Worm (Caenorhabditis elegans) whole organism, L1 larva: ENCODE results near the gene glt-7.

ENCODE experiments used
- dpl-1 ChIP-seq, 3 experiments: fragments of 150-350 bp in 2 of 3; sonication (generic microtip) in 1 of 3; optimal IDR thresholded peaks; 2 replicates each; lab custom pipeline; 2014 to 2017; ENCODE audit warnings: missing biosample characterization in 3 of 3, missing genetic modification characterization in 3 of 3, missing genetic modification reagents in 3 of 3
- elt-3 ChIP-seq, 6 experiments: fragments of 150-350 bp in 1 of 6; sonication (generic microtip); optimal IDR thresholded peaks; 2 replicates each; lab custom pipeline; 2017 to 2018; ENCODE audit warnings: missing biosample characterization in 6 of 6, missing genetic modification characterization in 6 of 6, inconsistent platforms in 1 of 6
- fos-1 ChIP-seq: fragments of 150-350 bp; optimal IDR thresholded peaks from 2 replicates; lab custom pipeline; 2014; ENCODE audit warnings: missing biosample characterization, missing genetic modification characterization
- lin-39 ChIP-seq: fragments of 150-350 bp; optimal IDR thresholded peaks from 2 replicates; lab custom pipeline; 2014; ENCODE audit warnings: missing biosample characterization, missing genetic modification reagents, missing genetic modification characterization
- zag-1 ChIP-seq: fragments of 150-350 bp; optimal IDR thresholded peaks from 2 replicates; lab custom pipeline; 2014; ENCODE audit warnings: missing biosample characterization, missing genetic modification characterization
- ztf-11 ChIP-seq, 2 experiments: sonication (generic microtip); optimal IDR thresholded peaks; 2 replicates each; lab custom pipeline; 2016 to 2017; ENCODE audit warnings: missing genetic modification characterization in 2 of 2, missing biosample characterization in 1 of 2, missing compliant biosample characterization in 1 of 2

DNA sequence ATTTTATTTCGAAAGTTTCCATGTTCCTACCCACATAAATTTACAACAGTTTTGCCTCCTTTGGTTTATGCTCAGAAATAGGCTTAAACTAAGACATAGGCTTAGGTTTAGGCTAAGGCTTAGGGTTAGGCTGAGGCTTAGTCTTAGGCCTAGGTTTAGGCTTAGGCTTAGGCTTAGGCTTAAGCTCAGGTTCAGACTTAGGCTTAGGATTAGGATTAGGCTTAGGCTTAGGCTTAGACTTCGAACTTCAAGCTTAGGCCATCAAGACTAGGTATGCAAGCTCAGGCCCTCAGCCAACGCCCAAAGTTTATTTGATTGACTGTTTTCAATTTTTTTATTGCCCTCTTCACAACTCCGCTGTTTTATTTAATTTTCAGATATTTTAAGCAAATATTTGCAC lies 13.9 kb downstream of the glt-7 start:
- no peak for TF ChIP-seq fos-1
- no peak for TF ChIP-seq dpl-1 (GFP tag; optimal IDR thresholded peaks at IDR 0.05; lab: Kevin White, UChicago)
- no peak for TF ChIP-seq zag-1
- no peak for TF ChIP-seq lin-39 (tag; lab: Kevin White, UChicago)
- no peak for TF ChIP-seq elt-3 (tag; optimal IDR thresholded peaks at IDR 0.05; lab: Kevin White, UChicago)
- no peak for TF ChIP-seq ztf-11 (tag; optimal IDR thresholded peaks at IDR 0.05; lab: Kevin White, UChicago)
